Fruit fly (Drosophila melanogaster): Measurements from ENCODE around the gene CG14834.
A peak's percentile ranks its signal among the peaks of the same experiment; 100 is the strongest.

CG14834 gene

DNA sequence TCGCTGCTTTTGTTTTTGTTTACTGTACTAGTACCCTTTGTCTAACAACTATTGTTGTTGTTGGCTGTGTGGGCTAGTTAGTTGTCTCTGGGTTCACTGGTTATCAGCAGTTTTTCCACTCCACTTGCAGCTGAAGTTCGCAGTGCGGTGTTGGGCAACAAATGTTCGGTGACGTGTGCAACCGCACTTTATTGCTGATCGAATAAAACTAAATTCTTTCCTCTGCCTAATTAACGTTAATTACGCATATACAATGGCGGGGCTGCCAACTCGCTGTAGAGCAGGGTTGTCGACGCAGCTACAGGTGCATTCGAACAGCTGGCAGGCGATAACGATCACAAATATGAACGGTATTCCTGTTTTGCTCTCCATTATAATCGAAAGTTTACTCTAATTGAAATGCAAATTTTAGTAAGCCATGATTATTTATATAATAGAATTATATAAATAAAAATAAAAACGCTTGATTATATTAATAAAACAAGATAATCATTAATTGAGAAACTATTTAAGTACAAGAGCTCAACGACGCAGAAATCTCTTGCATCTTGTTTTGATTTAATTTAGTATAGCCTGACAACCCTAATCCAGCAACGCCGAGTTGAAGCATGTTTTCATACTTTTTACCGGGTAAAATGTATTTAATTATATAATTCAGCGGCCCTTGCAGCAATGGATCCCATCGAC is 18.2 kb downstream of the CG14834 start, which contains the start of the genes mrva, CG42307 and mus312 (continued):
- TF ChIP-seq br (optimal IDR thresholded peaks at IDR 0.05) (no peak), CG7963 (GFP tag; IDR thresholded peaks at IDR 0.05; ENCODE audit: partially characterized antibody) (no peak), Antp (GFP tag; optimal IDR thresholded peaks at IDR 0.05) (peak; percentile 39), dmrt11E (tag; optimal IDR thresholded peaks at IDR 0.05) (peak; percentile 91), Dek (tag; optimal IDR thresholded peaks at IDR 0.05) (peak; percentile 91), so (GFP tag; IDR thresholded peaks at IDR 0.05) (peak; percentile 87; the same call in 2 of the 3 replicates), CrebB (tag; optimal IDR thresholded peaks at IDR 0.05) (peak; percentile 58), CG8290 (GFP tag; optimal IDR thresholded peaks at IDR 0.05) (peak; percentile 66), CG8290 (tag; optimal IDR thresholded peaks at IDR 0.05) (no peak), cas (GFP tag; IDR thresholded peaks at IDR 0.05) (peak; percentile 49; the same call in 1 of the 2 replicates), CG8089 (GFP tag; optimal IDR thresholded peaks at IDR 0.05) (peak; percentile 35), CG1647 (GFP tag; optimal IDR thresholded peaks at IDR 0.05) (peak; percentile 44), klu (GFP tag; IDR thresholded peaks at IDR 0.05) (peak; percentile 56; the same call in 1 of the 2 replicates), ttk (GFP tag; IDR thresholded peaks at IDR 0.05) (peak; percentile 79), CG7786 (GFP tag; optimal IDR thresholded peaks at IDR 0.05) (no peak), CG30431 (GFP tag; optimal IDR thresholded peaks at IDR 0.05) (peak; percentile 56), seq (GFP tag; IDR thresholded peaks at IDR 0.05) (peak; percentile 61; the same call in 1 of the 2 replicates), CG15479 (GFP tag; optimal IDR thresholded peaks at IDR 0.05) (peak; percentile 27), hbn (GFP tag; IDR thresholded peaks at IDR 0.05; ENCODE audit: partially characterized antibody) (no peak; the same call in 1 of the 2 replicates), CG17186 (GFP tag; optimal IDR thresholded peaks at IDR 0.05) (peak; percentile 23), CG1233 (GFP tag; optimal IDR thresholded peaks at IDR 0.05) (peak; percentile 57), Vsx1 (GFP tag; optimal IDR thresholded peaks at IDR 0.05) (peak; percentile 98), CG13296 (GFP tag; optimal IDR thresholded peaks at IDR 0.05) (peak; percentile 92), CG6683 (GFP tag; optimal IDR thresholded peaks at IDR 0.05) (peak; percentile 78), tup (GFP tag; optimal IDR thresholded peaks at IDR 0.05) (peak; percentile 42), gem (tag; optimal IDR thresholded peaks at IDR 0.05) (peak; percentile 96), HLHmδ (GFP tag; optimal IDR thresholded peaks at IDR 0.05) (peak; percentile 67), h (optimal IDR thresholded peaks at IDR 0.05) (no peak), CG2202 (tag; optimal IDR thresholded peaks at IDR 0.05) (peak; percentile 66), CG9876 (GFP tag; optimal IDR thresholded peaks at IDR 0.05) (peak; percentile 5), Max (GFP tag; optimal IDR thresholded peaks at IDR 0.05) (peak; percentile 71), CG5180 (GFP tag; optimal IDR thresholded peaks at IDR 0.05) (no peak), Blimp-1 (GFP tag; optimal IDR thresholded peaks at IDR 0.05) (peak; percentile 90), wor (GFP tag; IDR thresholded peaks at IDR 0.05) (peak; percentile 76), crol (GFP tag; IDR thresholded peaks at IDR 0.05) (no peak), zf30C (GFP tag; optimal IDR thresholded peaks at IDR 0.05) (peak; percentile 42), bowl (GFP tag; IDR thresholded peaks at IDR 0.05) (no peak), chm (GFP tag; IDR thresholded peaks at IDR 0.05) (peak; percentile 80), CG10267 (tag; optimal IDR thresholded peaks at IDR 0.05) (peak; percentile 86), Mad (GFP tag; optimal IDR thresholded peaks at IDR 0.05) (peak; percentile 41), CG6813 (GFP tag; optimal IDR thresholded peaks at IDR 0.05) (peak; percentile 85), luna (GFP tag; optimal IDR thresholded peaks at IDR 0.05) (no peak), HmgZ (tag; optimal IDR thresholded peaks at IDR 0.05) (peak; percentile 73), D19A (tag; optimal IDR thresholded peaks at IDR 0.05) (peak; percentile 88), fd102C (GFP tag; optimal IDR thresholded peaks at IDR 0.05) (no peak), CG12219 (GFP tag; optimal IDR thresholded peaks at IDR 0.05) (peak; percentile 32), CG4617 (GFP tag; optimal IDR thresholded peaks at IDR 0.05; ENCODE audit: borderline replicate concordance) (peak; percentile 87), knrl (GFP tag; IDR thresholded peaks at IDR 0.05; ENCODE audit: partially characterized antibody) (0 out of 3 replicates have a peak, but pooled peaks have one; percentile 21), Hmx (GFP tag; optimal IDR thresholded peaks at IDR 0.05) (no peak), CG3065 (GFP tag; optimal IDR thresholded peaks at IDR 0.05) (peak; percentile 49)
